Worm (Caenorhabditis elegans) whole organism, L2 larva: ENCODE measurements around the gene C47E8.9.

Experiments
- C34F6.9 ChIP-seq: fragments of 150-350 bp; optimal IDR thresholded peaks from 2 replicates; lab custom pipeline; 2014; ENCODE audit warnings: missing biosample characterization, missing genetic modification characterization
- F13H6.1 ChIP-seq: sonication (generic microtip); optimal IDR thresholded peaks from 2 replicates; lab custom pipeline; 2016; ENCODE audit warnings: missing genetic modification characterization, missing compliant biosample characterization
- ZK546.5 ChIP-seq: sonication (generic microtip); optimal IDR thresholded peaks from 2 replicates; lab custom pipeline; 2017; ENCODE audit warnings: missing biosample characterization, missing genetic modification characterization
- dmd-4 ChIP-seq: sonication (generic microtip); optimal IDR thresholded peaks from 2 replicates; lab custom pipeline; 2017; ENCODE audit warnings: missing biosample characterization, missing genetic modification characterization
- elt-3 ChIP-seq: sonication (generic microtip); optimal IDR thresholded peaks from 2 replicates; lab custom pipeline; 2017; ENCODE audit warnings: missing biosample characterization, missing genetic modification characterization
- lin-39 ChIP-seq: fragments of 150-350 bp; optimal IDR thresholded peaks from 2 replicates; lab custom pipeline; 2014; ENCODE audit warnings: missing biosample characterization, missing genetic modification reagents, missing genetic modification characterization
- lsy-2 ChIP-seq, 2 experiments: fragments of 150-350 bp in 1 of 2; sonication (generic microtip) in 1 of 2; optimal IDR thresholded peaks; 2 replicates each; lab custom pipeline; 2014 to 2017; ENCODE audit warnings: missing biosample characterization in 2 of 2, missing genetic modification characterization in 2 of 2
- mbf-1 ChIP-seq: sonication (generic microtip); optimal IDR thresholded peaks from 2 replicates; lab custom pipeline; 2017; ENCODE audit warnings: missing biosample characterization, missing genetic modification characterization
- nhr-12 ChIP-seq: fragments of 150-350 bp; optimal IDR thresholded peaks from 2 replicates; lab custom pipeline; 2014; ENCODE audit warnings: missing biosample characterization, missing genetic modification characterization
- zag-1 ChIP-seq: fragments of 150-350 bp; optimal IDR thresholded peaks from 2 replicates; lab custom pipeline; 2014; ENCODE audit warnings: missing biosample characterization, missing genetic modification characterization
- ztf-4 ChIP-seq: fragments of 150-350 bp; optimal IDR thresholded peaks from 2 replicates; lab custom pipeline; 2014; ENCODE audit warnings: missing biosample characterization, missing genetic modification characterization

DNA sequence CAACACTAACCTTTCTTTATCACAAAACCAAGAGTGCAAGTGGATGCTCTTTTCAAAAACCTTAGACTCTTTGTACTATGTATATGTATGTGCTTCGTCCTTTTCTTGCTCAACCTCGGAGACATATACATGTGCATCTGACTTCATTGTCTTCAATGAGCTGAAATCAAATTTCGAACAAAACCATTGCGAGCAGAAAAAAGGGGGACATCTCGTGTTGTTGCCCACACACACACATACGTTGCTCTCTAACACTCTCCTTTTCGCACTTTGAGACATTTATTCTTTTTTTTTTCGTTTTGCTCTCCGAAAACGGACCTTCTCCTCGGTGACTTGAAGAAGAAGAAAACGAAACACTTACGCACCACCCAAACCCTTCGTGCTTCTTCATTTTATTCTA lies 42.8 kb upstream of the C47E8.9 start:
- TF ChIP-seq ztf-4 (no peak), mbf-1 (tag; lab: Kevin White, UChicago) (no peak), nhr-12 (tag; lab: Kevin White, UChicago) (no peak), elt-3 (no peak), zag-1 (tag; lab: Kevin White, UChicago) (no peak), ZK546.5 (no peak), lin-39 (no peak), F13H6.1 (tag; lab: Kevin White, UChicago) (no peak), dmd-4 (tag; lab: Kevin White, UChicago) (no peak), C34F6.9 (tag; lab: Kevin White, UChicago) (no peak), lsy-2 (tag; optimal IDR thresholded peaks at IDR 0.05; lab: Kevin White, UChicago) (no peak)
